Worm (Caenorhabditis elegans): ENCODE data around the gene oac-49.

DNA sequence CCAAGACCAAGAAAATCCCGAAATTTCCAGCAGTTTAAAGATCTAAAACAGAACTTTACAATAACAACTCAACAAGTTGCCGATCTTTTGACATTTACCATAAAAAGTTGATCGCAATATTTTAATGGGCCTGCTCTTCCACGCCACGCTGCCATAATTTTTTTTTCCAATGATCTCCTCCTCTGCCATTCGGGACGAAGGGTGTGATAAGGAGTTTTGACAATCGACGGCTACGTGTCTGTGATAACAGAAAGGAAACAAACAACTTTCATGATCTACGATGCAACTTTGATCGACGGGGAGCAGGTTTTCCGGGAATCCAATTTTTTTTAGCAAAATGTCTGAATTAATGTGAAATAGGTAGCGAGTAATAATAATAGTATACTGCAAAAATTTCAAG is 10.9 kb upstream of the oac-49 start:
- TF ChIP-seq mxl-2 (GFP tag; conservative IDR thresholded peaks at IDR 0.05) (no peak), dpl-1 (GFP tag; optimal IDR thresholded peaks at IDR 0.05) (no peak), ceh-28 (tag; optimal IDR thresholded peaks at IDR 0.05) (no peak), nhr-28 (tag; optimal IDR thresholded peaks at IDR 0.05) (peak; percentile 59), snpc-4 (tag; optimal IDR thresholded peaks at IDR 0.05) (no peak), nhr-25 (tag; optimal IDR thresholded peaks at IDR 0.05; ENCODE audit: borderline replicate concordance, insufficient read depth) (no peak), hlh-30 (tag; optimal IDR thresholded peaks at IDR 0.05; ENCODE audit: insufficient read depth) (no peak)
